Worm (Caenorhabditis elegans): ENCODE results near the gene clec-31.

The clec-31 gene

ce11 chrV:16861719-16862118 is 3.8 kb upstream of the clec-31 start, which contains the start of the genes clec-32 and clec-24:
Gene clec-32 (minus strand): TSS chrV:16861819.
Gene clec-24 (plus strand): TSS chrV:16862012.
- TF ChIP-seq unc-62 (GFP tag; optimal IDR thresholded peaks at IDR 0.05), result no peak

DNA sequence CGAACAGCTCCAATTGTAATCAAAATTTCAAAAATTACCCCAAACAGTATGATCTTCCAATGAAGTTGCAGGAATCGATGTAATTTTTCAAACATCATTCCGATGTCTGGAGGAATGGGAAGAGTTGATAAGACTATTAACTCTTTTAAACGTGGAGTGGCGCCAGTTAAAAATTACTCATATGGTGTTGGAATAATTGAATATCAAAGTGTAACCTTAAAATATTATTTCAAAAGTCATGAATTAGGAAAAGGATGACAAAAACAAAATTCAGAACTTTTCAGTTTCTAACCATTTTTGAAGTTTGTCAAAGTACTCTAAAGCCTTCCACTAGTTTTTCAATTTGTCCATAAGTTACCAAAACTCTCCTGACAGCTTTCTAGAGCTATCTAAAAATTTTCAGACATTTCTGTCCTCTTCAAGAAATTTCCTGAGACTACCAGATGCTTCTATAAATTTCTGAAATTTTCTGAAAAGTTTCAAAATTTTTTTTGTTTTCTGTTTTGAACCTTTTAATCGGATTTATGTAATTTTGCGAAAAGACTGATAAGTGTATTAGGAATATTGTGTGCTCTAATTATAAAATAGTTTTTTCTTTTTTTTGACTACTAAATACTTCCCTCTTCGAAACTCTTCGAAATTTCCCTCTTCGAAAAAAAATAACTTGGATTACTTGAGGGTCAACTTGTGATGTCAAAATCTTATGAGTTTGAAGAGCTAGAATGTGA is 3.8 kb downstream of the clec-31 start, which contains the start of the genes clec-35 and clec-27:
Gene clec-35 (minus strand): TSS at position 101 of the 728 bp plus-strand sequence.
Gene clec-27 (plus strand): TSS at position 678 of the 728 bp plus-strand sequence.
- no peak for TF ChIP-seq unc-62 (GFP tag; optimal IDR thresholded peaks at IDR 0.05)

ce11 chrV:16852002-16852401 is 5.9 kb downstream of the clec-31 start, which contains the start of gene clec-37:
Gene clec-37 (minus strand): TSS chrV:16852102.
- no peak for TF ChIP-seq unc-62 (GFP tag; optimal IDR thresholded peaks at IDR 0.05)

- no peak for TF ChIP-seq unc-62 (GFP tag; optimal IDR thresholded peaks at IDR 0.05)
These were observed 9.4 kb downstream of the clec-31 start, which contains the start of the genes clec-36 and clec-26 for ce11 chrV:16848498-16848897. Gene clec-36 (minus strand): TSS chrV:16848598. Gene clec-26 (plus strand): TSS chrV:16848611.

ce11 chrV:16842941-16843340 is 14.9 kb downstream of the clec-31 start, which contains the start of gene clec-25:
Gene clec-25 (plus strand): TSS chrV:16843241.
- TF ChIP-seq unc-62 (GFP tag; optimal IDR thresholded peaks at IDR 0.05), result no peak

DNA sequence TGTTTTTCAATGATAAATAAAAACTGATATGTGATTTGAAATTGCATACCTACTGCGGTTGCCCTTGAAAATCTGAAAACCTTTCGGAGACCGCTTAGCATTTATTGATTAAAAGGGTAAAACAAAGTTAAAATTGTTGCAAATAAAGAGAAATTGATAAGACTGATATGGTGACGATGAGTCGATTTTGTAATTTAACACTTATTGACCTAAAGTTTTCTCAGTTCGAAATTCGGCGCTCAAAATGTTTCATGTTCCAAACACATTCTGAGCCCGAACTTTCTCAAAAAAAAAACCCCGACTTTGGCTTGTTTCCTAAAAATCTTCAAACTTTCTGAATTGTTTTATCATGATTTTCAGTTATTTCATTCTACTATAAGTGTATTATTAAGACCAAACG is 16.9 kb downstream of the clec-31 start, which contains the start of gene clec-40:
Gene clec-40 (minus strand): TSS at position 101 of the 400 bp plus-strand sequence.
- no peak for TF ChIP-seq unc-62 (GFP tag; optimal IDR thresholded peaks at IDR 0.05)

DNA sequence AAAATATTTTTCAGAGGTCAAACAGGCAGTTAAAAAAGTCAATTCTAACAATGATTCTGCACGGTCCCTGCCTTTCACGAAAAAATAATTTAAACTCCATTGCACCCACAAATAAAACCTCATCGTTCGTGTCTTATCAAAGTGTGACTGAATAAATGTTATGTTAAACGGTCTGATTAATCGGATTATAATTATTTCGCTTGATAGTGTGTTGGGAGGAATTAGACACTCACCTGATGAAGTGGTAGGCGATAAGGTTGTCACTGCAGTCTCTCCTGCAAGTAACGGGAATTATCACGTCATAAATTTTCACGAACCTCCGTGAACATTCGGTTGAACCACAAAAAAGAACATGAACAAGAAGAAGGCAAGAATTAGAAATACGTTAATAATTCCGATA is 17.6 kb downstream of the clec-31 start:
- no peak for TF ChIP-seq unc-62 (GFP tag; optimal IDR thresholded peaks at IDR 0.05)

DNA sequence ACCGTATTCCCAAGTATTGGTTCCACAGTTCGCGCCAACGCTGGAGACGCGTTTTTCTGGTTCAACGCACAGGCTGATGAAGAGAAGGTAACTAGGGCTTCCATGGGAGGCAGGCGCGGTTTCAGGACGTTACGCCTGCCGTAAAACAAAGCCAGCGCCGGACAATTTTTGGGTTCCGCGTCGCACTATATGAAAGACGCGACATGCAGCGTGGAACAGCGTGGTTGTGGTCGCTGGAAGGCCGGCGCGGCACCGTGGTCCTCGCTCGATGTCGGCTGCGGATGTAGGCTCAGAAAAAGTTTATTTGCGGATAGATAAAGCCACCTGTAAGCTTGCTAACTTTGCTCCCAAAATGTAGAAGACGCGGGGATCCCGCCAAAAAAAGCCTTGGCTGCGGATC is 19.4 kb downstream of the clec-31 start:
- no peak for TF ChIP-seq unc-62 (GFP tag; optimal IDR thresholded peaks at IDR 0.05)

- no peak for TF ChIP-seq unc-62 (GFP tag; optimal IDR thresholded peaks at IDR 0.05)
These were observed 21.8 kb downstream of the clec-31 start for ce11 chrV:16836100-16836499.

DNA sequence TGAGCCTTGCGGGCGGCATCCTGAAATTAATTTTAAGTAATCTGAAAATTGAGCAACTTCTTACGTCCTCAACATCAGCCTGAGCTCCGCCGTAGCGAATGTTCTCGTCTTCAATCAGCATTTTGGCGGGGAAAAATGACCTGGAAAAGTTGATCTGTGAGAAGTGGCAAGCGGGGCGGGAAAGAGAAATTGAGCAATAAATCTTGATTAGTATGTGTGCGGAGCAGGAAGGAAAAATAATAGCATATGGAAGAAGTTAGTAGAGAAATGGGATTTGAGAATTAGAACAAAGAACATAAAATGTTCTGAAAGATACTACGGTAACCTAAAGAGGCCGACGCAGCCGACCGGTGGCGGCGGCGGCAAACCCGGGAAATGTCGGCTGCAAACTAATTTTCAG is 22.9 kb downstream of the clec-31 start, which contains the start of gene tni-3:
Gene tni-3 (minus strand): TSS at position 140 of the 400 bp plus-strand sequence.
- no peak for TF ChIP-seq unc-62 (GFP tag; optimal IDR thresholded peaks at IDR 0.05)

DNA sequence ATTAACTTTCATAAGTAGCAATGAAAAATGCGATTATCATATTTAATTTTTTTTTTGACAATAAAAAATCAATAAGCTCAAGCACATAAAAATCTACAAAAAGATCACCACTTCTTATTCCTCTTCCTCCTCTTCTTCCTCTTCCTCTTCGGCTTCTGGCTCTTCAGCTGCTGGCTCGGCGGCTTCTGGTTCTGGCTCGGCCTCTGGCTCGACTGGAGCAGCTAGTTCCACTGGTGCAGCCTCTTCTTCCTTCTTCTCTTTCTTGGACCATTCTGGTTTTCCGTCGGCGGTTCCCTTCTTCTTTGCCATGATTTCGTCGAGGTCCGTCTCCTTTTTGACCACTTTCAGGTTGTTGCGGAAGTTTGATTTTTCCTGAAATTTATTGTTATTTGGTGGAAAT is 24.2 kb downstream of the clec-31 start:
- TF ChIP-seq unc-62 (GFP tag; optimal IDR thresholded peaks at IDR 0.05), result no peak

DNA sequence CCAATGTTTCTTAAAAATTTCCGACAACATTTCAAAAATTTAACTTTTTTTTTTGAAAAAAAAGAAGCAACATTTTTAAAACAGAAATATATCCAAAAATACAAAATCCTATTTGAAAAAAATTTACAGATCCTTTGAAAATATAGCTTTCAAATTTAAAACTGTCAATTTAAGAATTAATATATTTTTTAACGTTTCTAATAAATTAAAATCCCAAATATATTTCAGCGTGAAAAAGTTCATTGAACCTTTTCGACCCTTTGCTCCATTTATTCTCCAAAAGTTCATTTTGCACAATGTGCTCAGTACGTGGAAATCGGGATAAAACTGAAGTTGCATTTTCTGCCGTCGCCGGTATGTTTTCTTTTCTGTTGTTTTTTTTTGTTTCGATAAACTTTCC is 25.0 kb downstream of the clec-31 start, which contains the start of gene phy-3:
Gene phy-3 (plus strand): TSS at position 301 of the 400 bp plus-strand sequence.
- no peak for TF ChIP-seq unc-62 (GFP tag; optimal IDR thresholded peaks at IDR 0.05)

DNA sequence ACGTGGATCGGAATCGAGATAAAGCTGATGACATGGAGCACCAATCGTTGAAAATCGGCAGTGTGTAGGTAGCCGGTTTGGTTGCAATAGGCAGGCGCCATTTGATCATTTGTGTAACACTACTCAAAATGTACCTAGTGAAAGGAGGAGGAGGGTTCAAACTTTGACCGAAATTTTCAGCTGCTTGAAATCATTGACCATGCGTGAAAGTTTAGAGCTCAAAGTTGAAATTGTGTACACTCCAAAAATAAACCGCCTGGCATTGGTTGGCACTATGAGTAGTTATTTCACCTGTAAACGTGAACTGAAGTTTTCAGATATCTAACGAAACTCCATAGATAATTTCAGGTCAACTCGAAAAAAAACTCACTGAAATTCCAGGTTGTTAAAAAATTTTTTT is 26.0 kb downstream of the clec-31 start, which contains the start of gene srh-215:
Gene srh-215 (minus strand): TSS at position 101 of the 400 bp plus-strand sequence.
- TF ChIP-seq unc-62 (GFP tag; optimal IDR thresholded peaks at IDR 0.05), result no peak

- TF ChIP-seq unc-62 (GFP tag; optimal IDR thresholded peaks at IDR 0.05), result no peak
These were observed 26.6 kb downstream of the clec-31 start for ce11 chrV:16831310-16831709.

DNA sequence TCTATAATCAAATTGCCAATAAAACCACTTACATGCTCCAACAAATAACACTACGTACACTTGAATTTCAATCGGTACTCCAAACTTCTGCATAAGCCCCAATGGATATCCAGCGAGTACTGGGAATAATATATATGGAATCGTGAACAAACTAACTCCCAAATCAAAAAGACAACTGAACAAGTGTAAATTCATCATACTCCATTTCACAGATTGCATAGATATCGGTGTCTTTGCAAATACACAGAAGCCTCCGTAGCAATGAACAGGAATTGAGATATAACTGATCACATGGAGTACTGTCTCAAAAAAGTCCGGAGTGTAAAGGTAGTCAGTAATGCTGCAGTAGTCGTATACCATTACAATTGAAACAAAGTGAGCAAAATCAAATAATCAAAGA is 28.5 kb downstream of the clec-31 start, which contains the start of gene srh-214:
Gene srh-214 (minus strand): TSS at position 360 of the 400 bp plus-strand sequence.
- no peak for TF ChIP-seq unc-62 (GFP tag; optimal IDR thresholded peaks at IDR 0.05)

ce11 chrV:16827485-16827884 is 30.4 kb downstream of the clec-31 start, which contains the start of gene srh-216:
Gene srh-216 (minus strand): TSS chrV:16827585.
- TF ChIP-seq unc-62 (GFP tag; optimal IDR thresholded peaks at IDR 0.05), result no peak

All from whole organism, dauer.